Worm (Caenorhabditis elegans) whole organism, young adult: ENCODE measurements around the gene npr-13.
A peak's percentile ranks its signal among the peaks of the same experiment; 100 is the strongest.

Source experiments
- B0336.3 ChIP-seq: fragments of 200-800 bp; sonication (Bioruptor generic); IDR thresholded peaks from 2 replicates; pipeline ENCODE4 v1.3.6; 2022; ENCODE audit warnings: missing genetic modification characterization, missing compliant biosample characterization
- C06A6.2 ChIP-seq: fragments of 200-800 bp; sonication (Bioruptor generic); conservative IDR thresholded peaks from 2 replicates; pipeline ENCODE4 v1.3.6; 2022; ENCODE audit warnings: missing genetic modification characterization, missing compliant biosample characterization
- F23B12.7 ChIP-seq: sonication (generic microtip); optimal IDR thresholded peaks from 2 replicates; lab custom pipeline; 2017; ENCODE audit warnings: missing genetic modification characterization, mild to moderate bottlenecking, missing compliant biosample characterization, antibody characterized with exemption, moderate library complexity; ENCODE audit not compliant: insufficient read depth
- F52B5.7 ChIP-seq: sonication (generic microtip); optimal IDR thresholded peaks from 2 replicates; lab custom pipeline; 2016; ENCODE audit warnings: mild to moderate bottlenecking, missing genetic modification characterization, missing compliant biosample characterization
- K11D2.4 ChIP-seq: fragments of 200-800 bp; sonication (Bioruptor generic); IDR thresholded peaks from 2 replicates; pipeline ENCODE4 v1.3.6; 2022; ENCODE audit warnings: missing genetic modification reagents, missing genetic modification characterization, missing compliant biosample characterization
- Y67H2A.10 ChIP-seq: fragments of 200-800 bp; sonication (Bioruptor generic); conservative IDR thresholded peaks from 2 replicates; pipeline ENCODE4 v1.3.6; 2022; ENCODE audit warnings: missing genetic modification reagents, missing genetic modification characterization, missing compliant biosample characterization
- Y79H2A.3 ChIP-seq: fragments of 200-800 bp; sonication (Bioruptor generic); conservative IDR thresholded peaks from 2 replicates; pipeline ENCODE4 v1.3.6; 2022; ENCODE audit warnings: missing genetic modification reagents, missing genetic modification characterization, missing compliant biosample characterization
- akir-1 ChIP-seq: fragments of 200-800 bp; sonication (Bioruptor generic); optimal IDR thresholded peaks from 2 replicates; lab custom pipeline; 2018; ENCODE audit warnings: mild to moderate bottlenecking, missing genetic modification characterization, moderate library complexity, missing compliant biosample characterization
- ama-1 ChIP-seq, 3 experiments: fragments of 150-350 bp in 1 of 3; sonication (generic microtip) in 2 of 3; optimal IDR thresholded peaks; 2 replicates each; lab custom pipeline; 2014 to 2018; ENCODE audit warnings: missing biosample characterization in 2 of 3, missing genetic modification characterization in 2 of 3, missing genetic modification reagents in 2 of 3
- atf-7 ChIP-seq: sonication (generic microtip); optimal IDR thresholded peaks from 2 replicates; lab custom pipeline; 2017; ENCODE audit warnings: mild to moderate bottlenecking, missing genetic modification characterization, missing compliant biosample characterization
- attf-5 ChIP-seq: fragments of 200-800 bp; sonication (Bioruptor generic); optimal IDR thresholded peaks from 2 replicates; lab custom pipeline; 2018; ENCODE audit warnings: mild to moderate bottlenecking, missing genetic modification characterization, missing compliant biosample characterization
- dox-1 ChIP-seq: fragments of 200-800 bp; sonication (Bioruptor generic); IDR thresholded peaks from 2 replicates; pipeline ENCODE4 v1.3.6; 2022; ENCODE audit warnings: missing genetic modification reagents, missing genetic modification characterization, missing compliant biosample characterization
- dpl-1 ChIP-seq: fragments of 150-350 bp; optimal IDR thresholded peaks from 2 replicates; lab custom pipeline; 2014; ENCODE audit warnings: missing biosample characterization, missing genetic modification reagents, missing genetic modification characterization
- ekl-4 ChIP-seq: fragments of 200-800 bp; sonication (Bioruptor generic); IDR thresholded peaks from 2 replicates; pipeline ENCODE4 v1.3.6; 2022; ENCODE audit warnings: missing genetic modification reagents, missing genetic modification characterization, missing compliant biosample characterization
- fkh-3 ChIP-seq: sonication (generic microtip); optimal IDR thresholded peaks from 2 replicates; lab custom pipeline; 2016; ENCODE audit warnings: mild to moderate bottlenecking, missing genetic modification characterization, missing compliant biosample characterization
- him-1 ChIP-seq: sonication (generic microtip); optimal IDR thresholded peaks from 2 replicates; lab custom pipeline; 2016; ENCODE audit warnings: missing genotype, missing genetic modification reagents, missing genetic modification characterization, missing compliant biosample characterization
- hlh-12 ChIP-seq: sonication (generic microtip); optimal IDR thresholded peaks from 2 replicates; lab custom pipeline; 2016; ENCODE audit warnings: missing genetic modification characterization, missing compliant biosample characterization
- hmg-1.2 ChIP-seq: fragments of 200-800 bp; sonication (Bioruptor generic); IDR thresholded peaks from 2 replicates; pipeline ENCODE4 v1.3.6; 2022; ENCODE audit warnings: missing genetic modification reagents, missing genetic modification characterization, missing compliant biosample characterization
- let-526 ChIP-seq: fragments of 200-800 bp; sonication (Bioruptor generic); IDR thresholded peaks from 2 replicates; pipeline ENCODE4 v1.3.6; 2022; ENCODE audit warnings: missing genetic modification reagents, missing genetic modification characterization, missing compliant biosample characterization
- let-607 ChIP-seq, 2 experiments: fragments of 200-800 bp in 1 of 2; sonication (Bioruptor generic) in 1 of 2; sonication (generic microtip) in 1 of 2; optimal IDR thresholded peaks; 2 replicates each; lab custom pipeline; 2016 to 2018; ENCODE audit warnings: mild to moderate bottlenecking in 2 of 2, missing compliant biosample characterization in 2 of 2, missing genetic modification characterization in 2 of 2, moderate library complexity in 2 of 2, missing genotype in 1 of 2
- lin-26 ChIP-seq: fragments of 200-800 bp; sonication (Bioruptor generic); IDR thresholded peaks from 2 replicates; pipeline ENCODE4 v1.3.6; 2022; ENCODE audit warnings: missing genetic modification reagents, missing genetic modification characterization, missing compliant biosample characterization
- lin-35 ChIP-seq, 3 experiments: fragments of 150-350 bp in 2 of 3; sonication (generic microtip) in 1 of 3; optimal IDR thresholded peaks; 2 replicates each; lab custom pipeline; 2014 to 2018; ENCODE audit warnings: missing biosample characterization in 3 of 3, missing genetic modification characterization in 3 of 3, missing genetic modification reagents in 3 of 3
- lin-40 ChIP-seq: sonication (generic microtip); optimal IDR thresholded peaks from 2 replicates; lab custom pipeline; 2016; ENCODE audit warnings: missing genetic modification characterization, mild to moderate bottlenecking, missing compliant biosample characterization, missing genotype, missing genetic modification reagents
- lir-1 ChIP-seq: fragments of 200-800 bp; sonication (Bioruptor generic); conservative IDR thresholded peaks from 2 replicates; pipeline ENCODE4 v1.3.6; 2022; ENCODE audit warnings: missing genetic modification reagents, missing genetic modification characterization, missing compliant biosample characterization
- lsl-1 ChIP-seq: fragments of 200-800 bp; sonication (Bioruptor generic); optimal IDR thresholded peaks from 2 replicates; lab custom pipeline; 2018; ENCODE audit warnings: mild to moderate bottlenecking, missing genetic modification characterization, moderate library complexity, missing compliant biosample characterization
- madf-10 ChIP-seq: sonication (generic microtip); optimal IDR thresholded peaks from 2 replicates; lab custom pipeline; 2016; ENCODE audit warnings: mild to moderate bottlenecking, missing genetic modification characterization, missing compliant biosample characterization
- mcd-1 ChIP-seq: fragments of 200-800 bp; sonication (Bioruptor generic); IDR thresholded peaks from 2 replicates; pipeline ENCODE4 v1.3.6; 2022; ENCODE audit warnings: missing genetic modification reagents, missing genetic modification characterization, missing compliant biosample characterization
- nfya-1 ChIP-seq: sonication (generic microtip); optimal IDR thresholded peaks from 2 replicates; lab custom pipeline; 2017; ENCODE audit warnings: antibody characterized with exemption, missing compliant biosample characterization, missing genetic modification characterization, borderline replicate concordance; ENCODE audit not compliant: insufficient read depth
- nfyb-1 ChIP-seq: fragments of 200-800 bp; sonication (Bioruptor generic); IDR thresholded peaks from 2 replicates; pipeline ENCODE4 v1.3.6; 2022; ENCODE audit warnings: missing genetic modification reagents, missing genetic modification characterization, missing compliant biosample characterization
- nhr-179 ChIP-seq: sonication (generic microtip); optimal IDR thresholded peaks from 2 replicates; lab custom pipeline; 2016; ENCODE audit warnings: mild to moderate bottlenecking, missing genetic modification characterization, missing compliant biosample characterization
- nhr-80 ChIP-seq: sonication (generic microtip); optimal IDR thresholded peaks from 2 replicates; lab custom pipeline; 2016; ENCODE audit warnings: missing genetic modification characterization, missing compliant biosample characterization
- nhr-90 ChIP-seq: sonication (generic microtip); optimal IDR thresholded peaks from 2 replicates; lab custom pipeline; 2016; ENCODE audit warnings: missing genotype, mild to moderate bottlenecking, missing genetic modification characterization, missing compliant biosample characterization
- pbrm-1 ChIP-seq: fragments of 200-800 bp; sonication (Bioruptor generic); IDR thresholded peaks from 2 replicates; pipeline ENCODE4 v1.3.6; 2022; ENCODE audit warnings: missing genetic modification reagents, missing genetic modification characterization, missing compliant biosample characterization
- repo-1 ChIP-seq: sonication (generic microtip); optimal IDR thresholded peaks from 2 replicates; lab custom pipeline; 2017; ENCODE audit warnings: mild to moderate bottlenecking, missing genetic modification characterization, missing compliant biosample characterization
- sdz-38 ChIP-seq: sonication (generic microtip); optimal IDR thresholded peaks from 2 replicates; lab custom pipeline; 2016; ENCODE audit warnings: missing genotype, missing genetic modification characterization, missing compliant biosample characterization
- somi-1 ChIP-seq: fragments of 200-800 bp; sonication (Bioruptor generic); optimal IDR thresholded peaks from 2 replicates; lab custom pipeline; 2018; ENCODE audit warnings: mild to moderate bottlenecking, missing genetic modification characterization, missing compliant biosample characterization
- tbp1 ChIP-seq: fragments of 200-800 bp; sonication (Bioruptor generic); optimal IDR thresholded peaks from 2 replicates; lab custom pipeline; 2018; ENCODE audit warnings: mild to moderate bottlenecking, missing genetic modification characterization, missing compliant biosample characterization
- unc-130 ChIP-seq: sonication (generic microtip); optimal IDR thresholded peaks from 2 replicates; lab custom pipeline; 2016; ENCODE audit warnings: missing genetic modification reagents, missing genetic modification characterization, missing compliant biosample characterization
- unc-62 ChIP-seq: fragments of 150-350 bp; optimal IDR thresholded peaks from 2 replicates; lab custom pipeline; 2014; ENCODE audit warnings: missing biosample characterization, missing genetic modification reagents, missing genetic modification characterization
- zfh-2 ChIP-seq: fragments of 200-800 bp; sonication (Bioruptor generic); conservative IDR thresholded peaks from 2 replicates; pipeline ENCODE4 v1.3.6; 2022; ENCODE audit warnings: missing genetic modification reagents, missing genetic modification characterization, missing compliant biosample characterization
- zim-3 ChIP-seq: sonication (generic microtip); optimal IDR thresholded peaks from 2 replicates; lab custom pipeline; 2017; ENCODE audit warnings: mild to moderate bottlenecking, missing genetic modification characterization, moderate library complexity, missing compliant biosample characterization
- ztf-22 ChIP-seq: fragments of 200-800 bp; sonication (Bioruptor generic); optimal IDR thresholded peaks from 2 replicates; lab custom pipeline; 2018; ENCODE audit warnings: mild to moderate bottlenecking, missing genetic modification characterization, moderate library complexity, missing compliant biosample characterization
- ztf-28 ChIP-seq: fragments of 200-800 bp; sonication (Bioruptor generic); IDR thresholded peaks from 2 replicates; pipeline ENCODE4 v1.3.6; 2022; ENCODE audit warnings: missing genetic modification reagents, missing genetic modification characterization, missing compliant biosample characterization
- ztf-3 ChIP-seq: fragments of 200-800 bp; sonication (Bioruptor generic); optimal IDR thresholded peaks from 2 replicates; lab custom pipeline; 2018; ENCODE audit warnings: mild to moderate bottlenecking, missing genetic modification characterization, missing compliant biosample characterization

The npr-13 gene

ce11 chrV:14849628-14850027 lies 8.8 kb downstream of the npr-13 start (continued):
- TF ChIP-seq zfh-2 (GFP tag; lab: Robert Waterston, UW) (peak; percentile 57; the same call in 1 of the 2 replicates), Y79H2A.3 (no peak; the same call in 1 of the 2 replicates), ama-1 (optimal IDR thresholded peaks at IDR 0.05; lab: Kevin White, UChicago) (no peak), ama-1 (GFP tag; optimal IDR thresholded peaks at IDR 0.05; lab: Kevin White, UChicago) (no peak), Y67H2A.10 (GFP tag; lab: Robert Waterston, UW) (no peak), madf-10 (peak; percentile 16), nfya-1 (tag; lab: Kevin White, UChicago) (no peak), attf-5 (peak; percentile 72), lir-1 (GFP tag; lab: Robert Waterston, UW) (0 out of 2 replicates have a peak, but pooled peaks have one; percentile 22), dpl-1 (GFP tag; lab: Kevin White, UChicago) (no peak), ztf-3 (GFP tag; lab: Kevin White, UChicago) (peak; percentile 13), nhr-179 (no peak), nhr-80 (tag; lab: Kevin White, UChicago) (peak; percentile 75), let-607 (tag; optimal IDR thresholded peaks at IDR 0.05; lab: Kevin White, UChicago) (peak; percentile 34 to 54)

- TF ChIP-seq hmg-1.2 (GFP tag; lab: Robert Waterston, UW) (peak; percentile 47; the same call in 1 of the 2 replicates), nhr-80 (tag; lab: Kevin White, UChicago) (peak; percentile 61), repo-1 (tag; lab: Kevin White, UChicago) (peak; percentile 4), him-1 (tag; lab: Kevin White, UChicago) (no peak), tbp1 (GFP tag; lab: Kevin White, UChicago) (peak; percentile 46), let-526 (GFP tag; lab: Robert Waterston, UW) (peak; percentile 55), pbrm-1 (GFP tag; lab: Robert Waterston, UW) (peak; percentile 72; the same call in 1 of the 2 replicates), madf-10 (peak; percentile 66), lin-26 (GFP tag; lab: Robert Waterston, UW) (no peak), K11D2.4 (GFP tag; lab: Robert Waterston, UW) (peak; percentile 62), nfyb-1 (peak; percentile 66; the same call in 1 of the 2 replicates), lin-40 (peak; percentile 75), F52B5.7 (tag; lab: Kevin White, UChicago) (peak; percentile 4), attf-5 (peak; percentile 72), lsl-1 (no peak), C06A6.2 (GFP tag; lab: Robert Waterston, UW) (peak; percentile 52; the same call in 1 of the 2 replicates), lin-35 (GFP tag; optimal IDR thresholded peaks at IDR 0.05; lab: Kevin White, UChicago) (no peak), atf-7 (peak; percentile 60), nhr-90 (peak; percentile 44), somi-1 (GFP tag; lab: Kevin White, UChicago) (peak; percentile 85), zim-3 (tag; lab: Kevin White, UChicago) (peak; percentile 40), let-607 (tag; optimal IDR thresholded peaks at IDR 0.05; lab: Kevin White, UChicago) (peak; percentile 57 to 85), hlh-12 (tag; lab: Kevin White, UChicago) (no peak), dox-1 (peak; percentile 49; the same call in 1 of the 2 replicates), unc-62 (GFP tag; lab: Kevin White, UChicago) (peak; percentile 68), ztf-28 (GFP tag; lab: Robert Waterston, UW) (no peak), mcd-1 (GFP tag; lab: Robert Waterston, UW) (0 out of 2 replicates have a peak, but pooled peaks have one; percentile 17), ekl-4 (0 out of 2 replicates have a peak, but pooled peaks have one; percentile 32), unc-130 (GFP tag; lab: Kevin White, UChicago) (no peak), B0336.3 (GFP tag; lab: Robert Waterston, UW) (peak; percentile 28; the same call in 1 of the 2 replicates), ztf-22 (GFP tag; lab: Kevin White, UChicago) (peak; percentile 61), akir-1 (GFP tag; lab: Kevin White, UChicago) (peak; percentile 58), fkh-3 (tag; lab: Kevin White, UChicago) (no peak), ama-1 (optimal IDR thresholded peaks at IDR 0.05; lab: Kevin White, UChicago) (peak; percentile 71), ama-1 (GFP tag; optimal IDR thresholded peaks at IDR 0.05; lab: Kevin White, UChicago) (no peak), sdz-38 (tag; lab: Kevin White, UChicago) (no peak), F23B12.7 (no peak)
Measured at ce11 chrV:14848510-14849206, 9.7 kb downstream of the npr-13 start.
